Fruit fly (Drosophila melanogaster): ENCODE data around the gene CG14322.

dm6 chr3R:17644019-17644418 is 3.5 kb upstream of the CG14322 start:
- no peak for TF ChIP-seq CG8478 (optimal IDR thresholded peaks at IDR 0.05)
- no peak for TF ChIP-seq psq (optimal IDR thresholded peaks at IDR 0.05)
- no peak for TF ChIP-seq usp (GFP tag; optimal IDR thresholded peaks at IDR 0.05)
- TF ChIP-seq EcR (GFP tag; optimal IDR thresholded peaks at IDR 0.05), result no peak
- no peak for TF ChIP-seq pan (optimal IDR thresholded peaks at IDR 0.05)
- TF ChIP-seq Dll (optimal IDR thresholded peaks at IDR 0.05), result no peak

All from whole organism.